Fruit fly (Drosophila melanogaster): ENCODE data around the gene CG33189.

DNA sequence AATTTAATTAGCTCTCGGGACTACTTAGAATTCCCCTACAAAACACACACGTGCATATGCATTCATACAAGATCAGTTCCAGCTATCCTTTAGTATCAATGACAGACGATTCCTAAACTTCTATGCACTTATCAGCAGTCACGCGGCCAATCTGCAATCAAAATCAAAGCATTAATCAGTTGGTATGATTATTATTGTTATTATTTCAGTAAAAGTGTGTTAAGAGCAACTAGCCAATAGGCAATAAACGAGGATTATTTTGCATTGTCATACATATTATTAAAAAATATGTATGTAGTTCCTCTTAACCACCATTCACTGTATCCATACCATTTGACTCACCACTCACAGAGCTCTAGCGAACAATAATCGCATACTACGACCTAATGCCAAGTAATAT lies 42.3 kb upstream of the CG33189 start:
- TF ChIP-seq pad (GFP tag; optimal IDR thresholded peaks at IDR 0.05) (no peak), kay (GFP tag; ENCODE audit: borderline replicate concordance) (peak; percentile 98), CG11617 (GFP tag; optimal IDR thresholded peaks at IDR 0.05) (no peak), Crg-1 (GFP tag; optimal IDR thresholded peaks at IDR 0.05) (no peak), cic (GFP tag; optimal IDR thresholded peaks at IDR 0.05) (peak; percentile 88), ovo (GFP tag; optimal IDR thresholded peaks at IDR 0.05) (no peak), CG5204 (GFP tag; optimal IDR thresholded peaks at IDR 0.05) (no peak), CG7045 (GFP tag; optimal IDR thresholded peaks at IDR 0.05) (no peak), bab1 (GFP tag; optimal IDR thresholded peaks at IDR 0.05) (no peak), CG33017 (tag; optimal IDR thresholded peaks at IDR 0.05) (peak; percentile 40), CG1620 (GFP tag; optimal IDR thresholded peaks at IDR 0.05) (no peak), Hr96 (GFP tag; optimal IDR thresholded peaks at IDR 0.05) (no peak), cnc (optimal IDR thresholded peaks at IDR 0.05) (peak in 1 of 2 experiments; percentile 50)
